Fruit fly (Drosophila melanogaster): ENCODE data around the gene CG7990.

Gene CG7990

DNA sequence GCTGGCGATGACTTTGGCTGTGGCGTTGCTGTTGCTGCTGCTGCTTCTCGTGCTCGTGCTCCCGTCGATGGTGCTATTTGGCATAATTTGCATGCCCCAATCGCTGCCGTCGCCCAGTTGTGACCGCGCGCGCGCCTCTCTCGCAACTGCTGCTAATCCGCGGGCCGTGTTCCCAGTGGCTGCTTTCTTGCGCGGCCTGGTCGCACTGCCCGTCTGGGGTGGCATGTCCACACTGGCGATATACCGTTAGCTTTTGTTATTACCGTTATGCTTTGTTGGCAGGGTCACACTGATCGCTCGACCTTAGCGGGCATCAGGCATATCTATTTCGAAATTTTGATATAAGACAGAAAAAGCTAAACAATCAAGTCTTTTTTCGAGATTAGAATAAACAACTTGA is at the start of gene CG7990 (continued):
- peak; percentile 73 for TF ChIP-seq Med (GFP tag)
- TF ChIP-seq tio (GFP tag; optimal IDR thresholded peaks at IDR 0.05), result no peak
- no peak for TF ChIP-seq CG1602 (GFP tag; optimal IDR thresholded peaks at IDR 0.05)
- no peak for TF ChIP-seq CG3281 (GFP tag; optimal IDR thresholded peaks at IDR 0.05)
- TF ChIP-seq ATbp (GFP tag; optimal IDR thresholded peaks at IDR 0.05), result no peak
- peak; percentile 48; the same call in 1 of the 2 replicates for TF ChIP-seq hbn (GFP tag; IDR thresholded peaks at IDR 0.05; ENCODE audit: partially characterized antibody)
- peak; percentile 6 for TF ChIP-seq oc (tag; optimal IDR thresholded peaks at IDR 0.05)
- TF ChIP-seq Adf1 (GFP tag; IDR thresholded peaks at IDR 0.05), result no peak; the same call in 1 of the 2 replicates
- TF ChIP-seq slbo (GFP tag; IDR thresholded peaks at IDR 0.05), result no peak
- TF ChIP-seq crc (GFP tag; optimal IDR thresholded peaks at IDR 0.05), result no peak
- TF ChIP-seq HmgZ (tag; optimal IDR thresholded peaks at IDR 0.05), result no peak
- TF ChIP-seq ro (GFP tag; IDR thresholded peaks at IDR 0.05), result no peak
- TF ChIP-seq bbx (GFP tag; IDR thresholded peaks at IDR 0.05; ENCODE audit: partially characterized antibody), result peak; percentile 67
- TF ChIP-seq vnd (GFP tag; IDR thresholded peaks at IDR 0.05; ENCODE audit: partially characterized antibody), result 0 out of 3 replicates have a peak, but pooled peaks have one; percentile 34
- TF ChIP-seq grau (tag; optimal IDR thresholded peaks at IDR 0.05), result no peak
- TF ChIP-seq nom (GFP tag; optimal IDR thresholded peaks at IDR 0.05), result no peak
- no peak for TF ChIP-seq dysf (GFP tag; IDR thresholded peaks at IDR 0.05)
- TF ChIP-seq ac (GFP tag; optimal IDR thresholded peaks at IDR 0.05), result no peak
- no peak for TF ChIP-seq CG6854 (GFP tag; optimal IDR thresholded peaks at IDR 0.05)
- TF ChIP-seq ara (GFP tag; IDR thresholded peaks at IDR 0.05), result no peak
- peak; percentile 53 for TF ChIP-seq Dp (GFP tag; optimal IDR thresholded peaks at IDR 0.05)
- TF ChIP-seq CG10959 (GFP tag; IDR thresholded peaks at IDR 0.05), result no peak
- no peak for TF ChIP-seq sisA (GFP tag; IDR thresholded peaks at IDR 0.05)
- TF ChIP-seq CG10462 (GFP tag; optimal IDR thresholded peaks at IDR 0.05), result peak; percentile 45
- TF ChIP-seq tna (GFP tag; IDR thresholded peaks at IDR 0.05; ENCODE audit: partially characterized antibody), result 0 out of 2 replicates have a peak, but pooled peaks have one; percentile 15
- no peak for TF ChIP-seq twi (tag; optimal IDR thresholded peaks at IDR 0.05)
- TF ChIP-seq Sry-δ (GFP tag; optimal IDR thresholded peaks at IDR 0.05), result peak; percentile 23
- no peak for TF ChIP-seq lab (GFP tag; optimal IDR thresholded peaks at IDR 0.05)
- no peak for TF ChIP-seq CG7786 (GFP tag; optimal IDR thresholded peaks at IDR 0.05)
- TF ChIP-seq CG9727 (GFP tag; optimal IDR thresholded peaks at IDR 0.05), result no peak
- no peak for TF ChIP-seq gem (tag; optimal IDR thresholded peaks at IDR 0.05)
- no peak for TF ChIP-seq kni (GFP tag; optimal IDR thresholded peaks at IDR 0.05)
- TF ChIP-seq CG12219 (GFP tag; optimal IDR thresholded peaks at IDR 0.05), result no peak
- no peak for TF ChIP-seq gce (GFP tag; IDR thresholded peaks at IDR 0.05)
- TF ChIP-seq D (optimal IDR thresholded peaks at IDR 0.05), result no peak
- no peak for TF ChIP-seq D (GFP tag; optimal IDR thresholded peaks at IDR 0.05)
- TF ChIP-seq Chrac-16 (GFP tag; optimal IDR thresholded peaks at IDR 0.05), result no peak
- peak; percentile 34 for TF ChIP-seq CG14710 (tag; optimal IDR thresholded peaks at IDR 0.05)
- TF ChIP-seq gfzf (GFP tag; optimal IDR thresholded peaks at IDR 0.05), result peak; percentile 75
- TF ChIP-seq br (optimal IDR thresholded peaks at IDR 0.05), result no peak
- TF ChIP-seq Dref (GFP tag; IDR thresholded peaks at IDR 0.05), result peak; percentile 44
- no peak for TF ChIP-seq onecut (GFP tag; IDR thresholded peaks at IDR 0.05)
- TF ChIP-seq CG15514 (GFP tag; optimal IDR thresholded peaks at IDR 0.05), result peak; percentile 56
- TF ChIP-seq CG31224 (GFP tag; IDR thresholded peaks at IDR 0.05), result no peak
- TF ChIP-seq CG1024 (GFP tag; IDR thresholded peaks at IDR 0.05), result no peak
- TF ChIP-seq CG34224 (GFP tag; IDR thresholded peaks at IDR 0.05; ENCODE audit: partially characterized antibody), result peak; percentile 6; the same call in 1 of the 3 replicates
- no peak for TF ChIP-seq mirr (GFP tag; optimal IDR thresholded peaks at IDR 0.05)
- TF ChIP-seq CG10147 (GFP tag; optimal IDR thresholded peaks at IDR 0.05), result no peak
- no peak for TF ChIP-seq CG15696 (tag; optimal IDR thresholded peaks at IDR 0.05)
- TF ChIP-seq CG14965 (GFP tag; optimal IDR thresholded peaks at IDR 0.05; ENCODE audit: borderline replicate concordance), result no peak
- no peak for TF ChIP-seq insv (GFP tag; optimal IDR thresholded peaks at IDR 0.05)

Measured in whole organism, embryonic.